Fruit fly (Drosophila melanogaster): Measurements from ENCODE around the gene Prp6.
A peak's percentile ranks its signal among the peaks of the same experiment; 100 is the strongest.

The Prp6 gene

dm6 chr3L:18898770-18899278 is 6.3 kb upstream of the Prp6 start, which contains the start of gene RpL26 (continued):
- TF ChIP-seq tna (GFP tag; IDR thresholded peaks at IDR 0.05; ENCODE audit: partially characterized antibody) (peak; percentile 85), sug (tag; optimal IDR thresholded peaks at IDR 0.05) (peak; percentile 87), Sry-β (GFP tag; optimal IDR thresholded peaks at IDR 0.05) (no peak), Fer3 (tag; optimal IDR thresholded peaks at IDR 0.05) (peak; percentile 42), CG8765 (GFP tag; IDR thresholded peaks at IDR 0.05) (peak; percentile 67; the same call in 1 of the 2 replicates), zen2 (GFP tag; IDR thresholded peaks at IDR 0.05; ENCODE audit: partially characterized antibody) (peak; percentile 96), CG31365 (tag; optimal IDR thresholded peaks at IDR 0.05) (peak; percentile 29), ac (GFP tag; optimal IDR thresholded peaks at IDR 0.05) (no peak), sisA (GFP tag; IDR thresholded peaks at IDR 0.05) (peak; percentile 75), knrl (GFP tag; IDR thresholded peaks at IDR 0.05; ENCODE audit: partially characterized antibody) (peak; percentile 99), Nf-YB (GFP tag; optimal IDR thresholded peaks at IDR 0.05) (peak; percentile 56), Nf-YA (GFP tag; IDR thresholded peaks at IDR 0.05) (0 out of 2 replicates have a peak, but pooled peaks have one; percentile 12), CG15696 (tag; optimal IDR thresholded peaks at IDR 0.05) (peak; percentile 72), gcm (GFP tag; optimal IDR thresholded peaks at IDR 0.05) (peak; percentile 42), HmgZ (tag; optimal IDR thresholded peaks at IDR 0.05) (peak; percentile 78), ase (GFP tag; IDR thresholded peaks at IDR 0.05) (peak; percentile 54; the same call in 1 of the 3 replicates), jumu (GFP tag; optimal IDR thresholded peaks at IDR 0.05) (peak; percentile 81), CG5953 (GFP tag; IDR thresholded peaks at IDR 0.05) (no peak), CG6791 (GFP tag; IDR thresholded peaks at IDR 0.05; ENCODE audit: partially characterized antibody) (peak; percentile 91), CG14050 (GFP tag; IDR thresholded peaks at IDR 0.05) (peak; percentile 32; the same call in 2 of the 3 replicates), chn (GFP tag; optimal IDR thresholded peaks at IDR 0.05) (peak; percentile 84), org-1 (GFP tag; optimal IDR thresholded peaks at IDR 0.05) (peak; percentile 36), sob (GFP tag; IDR thresholded peaks at IDR 0.05) (peak; percentile 81), CG16779 (GFP tag; IDR thresholded peaks at IDR 0.05) (0 out of 2 replicates have a peak, but pooled peaks have one; percentile 12), Usf (GFP tag; optimal IDR thresholded peaks at IDR 0.05) (peak; percentile 44), Xbp1 (GFP tag; optimal IDR thresholded peaks at IDR 0.05) (peak; percentile 84), sr (GFP tag; IDR thresholded peaks at IDR 0.05) (no peak), Tbp (GFP tag; optimal IDR thresholded peaks at IDR 0.05) (no peak), CG15479 (GFP tag; optimal IDR thresholded peaks at IDR 0.05) (no peak), NC2α (GFP tag; optimal IDR thresholded peaks at IDR 0.05) (peak; percentile 57), CG7928 (GFP tag; optimal IDR thresholded peaks at IDR 0.05) (peak; percentile 36), CG17612 (GFP tag; IDR thresholded peaks at IDR 0.05) (no peak), Doc2 (GFP tag; IDR thresholded peaks at IDR 0.05) (no peak), Hr78 (GFP tag; optimal IDR thresholded peaks at IDR 0.05) (no peak), CG17359 (tag; optimal IDR thresholded peaks at IDR 0.05) (peak; percentile 43), CG17568 (GFP tag; optimal IDR thresholded peaks at IDR 0.05) (no peak), zen (tag; optimal IDR thresholded peaks at IDR 0.05) (peak; percentile 43), CG30431 (GFP tag; optimal IDR thresholded peaks at IDR 0.05) (no peak), sqz (GFP tag; optimal IDR thresholded peaks at IDR 0.05) (no peak), Myb (GFP tag; optimal IDR thresholded peaks at IDR 0.05) (peak; percentile 96), cas (GFP tag; IDR thresholded peaks at IDR 0.05) (no peak), NK7.1 (GFP tag; optimal IDR thresholded peaks at IDR 0.05) (peak; percentile 62), bigmax (GFP tag; optimal IDR thresholded peaks at IDR 0.05) (no peak), CG8359 (GFP tag; optimal IDR thresholded peaks at IDR 0.05; ENCODE audit: borderline replicate concordance) (peak; percentile 24), Meics (GFP tag; optimal IDR thresholded peaks at IDR 0.05) (peak; percentile 68), amos (GFP tag; IDR thresholded peaks at IDR 0.05; ENCODE audit: partially characterized antibody) (peak; percentile 93), CG15514 (GFP tag; optimal IDR thresholded peaks at IDR 0.05) (peak; percentile 69), CG9215 (GFP tag; IDR thresholded peaks at IDR 0.05) (peak; percentile 85), Lim3 (GFP tag; IDR thresholded peaks at IDR 0.05) (no peak)

Data from whole organism, embryonic.